Worm (Caenorhabditis elegans) whole organism, late embryonic: ENCODE results near the gene T28C6.3.

Experiments
- C08G9.2 ChIP-seq: sonication (generic microtip); optimal IDR thresholded peaks from 2 replicates; lab custom pipeline; 2016; ENCODE audit warnings: mild to moderate bottlenecking, missing genetic modification characterization, moderate library complexity, missing compliant biosample characterization
- F13H6.1 ChIP-seq: sonication (generic microtip); optimal IDR thresholded peaks from 2 replicates; lab custom pipeline; 2016; ENCODE audit warnings: missing genetic modification characterization, missing compliant biosample characterization
- K02D7.2 ChIP-seq: sonication (generic microtip); optimal IDR thresholded peaks from 2 replicates; lab custom pipeline; 2017; ENCODE audit warnings: mild to moderate bottlenecking, missing genetic modification characterization, missing compliant biosample characterization
- K09A11.1 ChIP-seq: sonication (generic microtip); optimal IDR thresholded peaks from 2 replicates; lab custom pipeline; 2017; ENCODE audit warnings: antibody characterized with exemption, mild to moderate bottlenecking, missing genetic modification characterization, missing compliant biosample characterization; ENCODE audit not compliant: insufficient read depth
- Y22D7AL.16 ChIP-seq: sonication (generic microtip); optimal IDR thresholded peaks from 2 replicates; lab custom pipeline; 2016; ENCODE audit warnings: missing genetic modification characterization, missing compliant biosample characterization
- ama-1 ChIP-seq: fragments of 150-350 bp; optimal IDR thresholded peaks from 2 replicates; lab custom pipeline; 2014
- ceh-14 ChIP-seq: sonication (generic microtip); optimal IDR thresholded peaks from 2 replicates; lab custom pipeline; 2016; ENCODE audit warnings: missing genotype, missing genetic modification characterization, missing compliant biosample characterization
- ceh-18 ChIP-seq: sonication (generic microtip); optimal IDR thresholded peaks from 2 replicates; lab custom pipeline; 2016; ENCODE audit warnings: missing genetic modification characterization, missing compliant biosample characterization
- ceh-22 ChIP-seq: sonication (generic microtip); optimal IDR thresholded peaks from 2 replicates; lab custom pipeline; 2017; ENCODE audit warnings: missing biosample characterization, missing genetic modification characterization
- ceh-30 ChIP-seq: fragments of 150-350 bp; optimal IDR thresholded peaks from 2 replicates; lab custom pipeline; 2014; ENCODE audit warnings: missing biosample characterization, missing genetic modification characterization
- ceh-45 ChIP-seq: fragments of 200-800 bp; sonication (Bioruptor generic); IDR thresholded peaks from 2 replicates; pipeline ENCODE4 v1.3.6; 2022; ENCODE audit warnings: missing genetic modification reagents, missing genetic modification characterization, missing compliant biosample characterization
- ceh-48 ChIP-seq: sonication (generic microtip); optimal IDR thresholded peaks from 2 replicates; lab custom pipeline; 2016; ENCODE audit warnings: missing genetic modification characterization, inconsistent platforms, missing compliant biosample characterization
- che-1 ChIP-seq: sonication (generic microtip); optimal IDR thresholded peaks from 2 replicates; lab custom pipeline; 2016; ENCODE audit warnings: mild to moderate bottlenecking, missing genetic modification characterization, missing compliant biosample characterization
- dmd-4 ChIP-seq: sonication (generic microtip); optimal IDR thresholded peaks from 2 replicates; lab custom pipeline; 2016; ENCODE audit warnings: borderline replicate concordance, missing genetic modification characterization, missing compliant biosample characterization
- dve-1 ChIP-seq: sonication (generic microtip); optimal IDR thresholded peaks from 2 replicates; lab custom pipeline; 2017; ENCODE audit warnings: antibody characterized with exemption, mild to moderate bottlenecking, missing genetic modification characterization, missing compliant biosample characterization
- elt-2 ChIP-seq: sonication (generic microtip); optimal IDR thresholded peaks from 2 replicates; lab custom pipeline; 2016; ENCODE audit warnings: missing genetic modification reagents, missing genetic modification characterization, missing compliant biosample characterization
- elt-4 ChIP-seq: sonication (generic microtip); optimal IDR thresholded peaks from 2 replicates; lab custom pipeline; 2016; ENCODE audit warnings: missing genetic modification characterization, missing compliant biosample characterization
- ets-4 ChIP-seq: sonication (generic microtip); optimal IDR thresholded peaks from 2 replicates; lab custom pipeline; 2016; ENCODE audit warnings: missing genetic modification characterization, missing compliant biosample characterization
- fax-1 ChIP-seq: sonication (generic microtip); optimal IDR thresholded peaks from 2 replicates; lab custom pipeline; 2016; ENCODE audit warnings: missing genotype, missing genetic modification characterization, missing compliant biosample characterization
- gmeb-2 ChIP-seq: sonication (generic microtip); optimal IDR thresholded peaks from 2 replicates; lab custom pipeline; 2016; ENCODE audit warnings: missing genetic modification characterization, inconsistent platforms, missing compliant biosample characterization
- hlh-15 ChIP-seq: sonication (generic microtip); optimal IDR thresholded peaks from 2 replicates; lab custom pipeline; 2016; ENCODE audit warnings: missing genetic modification characterization, missing compliant biosample characterization
- hlh-30 ChIP-seq: sonication (generic microtip); optimal IDR thresholded peaks from 2 replicates; lab custom pipeline; 2017; ENCODE audit warnings: antibody characterized with exemption, missing genetic modification characterization, missing compliant biosample characterization; ENCODE audit not compliant: insufficient read depth
- hlh-6 ChIP-seq: sonication (generic microtip); optimal IDR thresholded peaks from 2 replicates; lab custom pipeline; 2016; ENCODE audit warnings: missing genotype, missing genetic modification characterization, missing compliant biosample characterization
- lim-6 ChIP-seq: sonication (generic microtip); optimal IDR thresholded peaks from 2 replicates; lab custom pipeline; 2016; ENCODE audit warnings: missing genetic modification characterization, missing compliant biosample characterization
- lin-11 ChIP-seq: fragments of 200-800 bp; sonication (Bioruptor generic); optimal IDR thresholded peaks from 2 replicates; lab custom pipeline; 2018; ENCODE audit warnings: mild to moderate bottlenecking, missing genetic modification characterization, missing compliant biosample characterization
- madf-2 ChIP-seq: sonication (generic microtip); optimal IDR thresholded peaks from 2 replicates; lab custom pipeline; 2017; ENCODE audit warnings: missing genetic modification characterization, missing compliant biosample characterization
- nhr-11 ChIP-seq: fragments of 150-350 bp; optimal IDR thresholded peaks from 2 replicates; lab custom pipeline; 2014; ENCODE audit warnings: missing biosample characterization, missing genetic modification characterization
- nhr-232 ChIP-seq: sonication (generic microtip); optimal IDR thresholded peaks from 2 replicates; lab custom pipeline; 2016; ENCODE audit warnings: missing genetic modification characterization, missing compliant biosample characterization
- npax-4 ChIP-seq: sonication (generic microtip); optimal IDR thresholded peaks from 2 replicates; lab custom pipeline; 2016; ENCODE audit warnings: missing genetic modification characterization, missing compliant biosample characterization
- pat-9 ChIP-seq: fragments of 200-800 bp; sonication (Bioruptor generic); optimal IDR thresholded peaks from 2 replicates; lab custom pipeline; 2018; ENCODE audit warnings: mild to moderate bottlenecking, missing genetic modification characterization, moderate library complexity, missing compliant biosample characterization
- pax-1 ChIP-seq: fragments of 150-350 bp; optimal IDR thresholded peaks from 2 replicates; lab custom pipeline; 2014; ENCODE audit warnings: missing biosample characterization, missing genetic modification characterization
- pros-1 ChIP-seq: fragments of 150-350 bp; optimal IDR thresholded peaks from 2 replicates; lab custom pipeline; 2014; ENCODE audit warnings: missing biosample characterization, missing genetic modification reagents, missing genetic modification characterization
- ref-2 ChIP-seq: sonication (generic microtip); optimal IDR thresholded peaks from 2 replicates; lab custom pipeline; 2016; ENCODE audit warnings: missing genetic modification characterization, missing compliant biosample characterization
- ttx-3 ChIP-seq: sonication (generic microtip); optimal IDR thresholded peaks from 2 replicates; lab custom pipeline; 2016; ENCODE audit warnings: missing genetic modification reagents, missing genetic modification characterization, missing compliant biosample characterization
- unc-55 ChIP-seq: sonication (generic microtip); optimal IDR thresholded peaks from 2 replicates; lab custom pipeline; 2017; ENCODE audit warnings: missing biosample characterization, missing genetic modification reagents, missing genetic modification characterization
- zip-5 ChIP-seq: sonication (generic microtip); optimal IDR thresholded peaks from 2 replicates; lab custom pipeline; 2016; ENCODE audit warnings: missing genetic modification characterization, missing compliant biosample characterization
- ztf-16 ChIP-seq: sonication (generic microtip); optimal IDR thresholded peaks from 2 replicates; lab custom pipeline; 2017; ENCODE audit warnings: missing genetic modification characterization, missing compliant biosample characterization

Gene T28C6.3

ce11 chrIV:8798255-8798654 is 21.9 kb upstream of the T28C6.3 start, which contains the start of gene clec-182:
Gene clec-182, minus strand, starts transcription at chrIV:8798355.
- no peak for TF ChIP-seq ceh-30 (tag; lab: Kevin White, UChicago)
- TF ChIP-seq dve-1 (tag; lab: Kevin White, UChicago): no peak
- TF ChIP-seq F13H6.1 (tag; lab: Kevin White, UChicago): no peak
- TF ChIP-seq Y22D7AL.16 (tag; lab: Kevin White, UChicago): no peak
- TF ChIP-seq lin-11: no peak
- TF ChIP-seq C08G9.2: no peak
- no peak for TF ChIP-seq ref-2 (tag; lab: Kevin White, UChicago)
- TF ChIP-seq gmeb-2 (tag; lab: Kevin White, UChicago): no peak
- TF ChIP-seq, all 69 proteins: peak for 0

- TF ChIP-seq lin-11 (no peak), ttx-3 (no peak), ama-1 (lab: Kevin White, UChicago) (no peak), lim-6 (tag; lab: Kevin White, UChicago) (no peak), ceh-22 (tag; lab: Kevin White, UChicago) (no peak), ceh-14 (tag; lab: Kevin White, UChicago) (no peak), zip-5 (tag; lab: Kevin White, UChicago) (no peak), fax-1 (tag; lab: Kevin White, UChicago) (no peak)
- TF ChIP-seq, all 69 proteins: peak for 0
These were observed 12.8 kb upstream of the T28C6.3 start for ce11 chrIV:8807327-8807726.

- TF ChIP-seq npax-4 (tag; lab: Kevin White, UChicago): no peak
- peak; percentile 75 for TF ChIP-seq unc-55 (GFP tag; lab: Kevin White, UChicago)
- no peak for TF ChIP-seq madf-2 (tag; lab: Kevin White, UChicago)
These were observed 6.5 kb upstream of the T28C6.3 start, which contains the start of gene exc-5 for ce11 chrIV:8813614-8814013. Gene exc-5, minus strand, starts transcription at chrIV:8813670.

- TF ChIP-seq ceh-14 (tag; lab: Kevin White, UChicago) (no peak), C08G9.2 (no peak), nhr-232 (tag; lab: Kevin White, UChicago) (no peak), che-1 (tag; lab: Kevin White, UChicago) (no peak), ceh-18 (tag; lab: Kevin White, UChicago) (no peak)
- TF ChIP-seq, all 69 proteins: peak for 0
These were observed 5.0 kb upstream of the T28C6.3 start for ce11 chrIV:8815162-8815561.

ce11 chrIV:8816029-8816428 is 4.1 kb upstream of the T28C6.3 start, which contains the start of gene grsp-2:
Gene grsp-2, plus strand, starts transcription at chrIV:8816329.
- TF ChIP-seq ceh-48 (no peak), zip-5 (tag; lab: Kevin White, UChicago) (no peak), pax-1 (tag; lab: Kevin White, UChicago) (no peak), ceh-45 (GFP tag; lab: Robert Waterston, UW) (no peak)

- TF ChIP-seq K09A11.1 (tag; lab: Kevin White, UChicago) (no peak), dmd-4 (no peak), ets-4 (tag; lab: Kevin White, UChicago) (no peak), hlh-15 (no peak), ceh-48 (no peak), che-1 (tag; lab: Kevin White, UChicago) (no peak), K02D7.2 (tag; lab: Kevin White, UChicago) (no peak), ceh-18 (tag; lab: Kevin White, UChicago) (no peak), gmeb-2 (tag; lab: Kevin White, UChicago) (no peak), C08G9.2 (no peak), elt-2 (tag; lab: Kevin White, UChicago) (no peak)
These were observed 3.5 kb upstream of the T28C6.3 start for ce11 chrIV:8816617-8817016.

- no peak for TF ChIP-seq hlh-6 (tag; lab: Kevin White, UChicago)
- TF ChIP-seq unc-55 (GFP tag; lab: Kevin White, UChicago): no peak
- no peak for TF ChIP-seq ceh-45 (GFP tag; lab: Robert Waterston, UW)
- TF ChIP-seq nhr-11 (tag; lab: Kevin White, UChicago): no peak
- no peak for TF ChIP-seq dve-1 (tag; lab: Kevin White, UChicago)
- TF ChIP-seq hlh-30 (tag; lab: Kevin White, UChicago): no peak
- TF ChIP-seq dmd-4: no peak
- TF ChIP-seq pat-9 (tag; lab: Kevin White, UChicago): no peak
- TF ChIP-seq elt-4 (tag; lab: Kevin White, UChicago): no peak
- no peak for TF ChIP-seq madf-2 (tag; lab: Kevin White, UChicago)
- no peak for TF ChIP-seq nhr-232 (tag; lab: Kevin White, UChicago)
- TF ChIP-seq pros-1 (tag; lab: Kevin White, UChicago): no peak
- TF ChIP-seq ztf-16 (tag; lab: Kevin White, UChicago): no peak
- TF ChIP-seq ets-4 (tag; lab: Kevin White, UChicago): no peak
These were observed 2.5 kb upstream of the T28C6.3 start, which contains the start of gene T28C6.10 for ce11 chrIV:8817639-8818038. Gene T28C6.10, plus strand, starts transcription at chrIV:8817939.
